Worm (Caenorhabditis elegans) whole organism, L2 larva: ENCODE measurements around the gene C01G6.3.

Source experiments
- C34F6.9 ChIP-seq: fragments of 150-350 bp; optimal IDR thresholded peaks from 2 replicates; lab custom pipeline; 2014; ENCODE audit warnings: missing biosample characterization, missing genetic modification characterization
- F13H6.1 ChIP-seq: sonication (generic microtip); optimal IDR thresholded peaks from 2 replicates; lab custom pipeline; 2016; ENCODE audit warnings: missing genetic modification characterization, missing compliant biosample characterization
- R02D3.7 ChIP-seq: fragments of 150-350 bp; optimal IDR thresholded peaks from 2 replicates; lab custom pipeline; 2014; ENCODE audit warnings: missing biosample characterization, missing genetic modification characterization
- ZK546.5 ChIP-seq: sonication (generic microtip); optimal IDR thresholded peaks from 2 replicates; lab custom pipeline; 2017; ENCODE audit warnings: missing biosample characterization, missing genetic modification characterization
- alr-1 ChIP-seq: fragments of 150-350 bp; optimal IDR thresholded peaks from 2 replicates; lab custom pipeline; 2014; ENCODE audit warnings: missing biosample characterization, missing genetic modification characterization
- aly-2 ChIP-seq: fragments of 150-350 bp; optimal IDR thresholded peaks from 2 replicates; lab custom pipeline; 2014; ENCODE audit warnings: missing biosample characterization, missing genetic modification characterization
- ama-1 ChIP-seq: fragments of 150-350 bp; optimal IDR thresholded peaks from 2 replicates; lab custom pipeline; 2018; ENCODE audit warnings: inconsistent platforms
- ceh-82 ChIP-seq: fragments of 150-350 bp; optimal IDR thresholded peaks from 2 replicates; lab custom pipeline; 2014; ENCODE audit warnings: missing biosample characterization, missing genetic modification characterization
- crh-2 ChIP-seq: sonication (generic microtip); optimal IDR thresholded peaks from 2 replicates; lab custom pipeline; 2017; ENCODE audit warnings: missing biosample characterization, missing genetic modification characterization
- egl-27 ChIP-seq: sonication (generic microtip); optimal IDR thresholded peaks from 3 replicates; lab custom pipeline; 2017; ENCODE audit warnings: missing biosample characterization, missing genetic modification reagents, missing genetic modification characterization
- elt-1 ChIP-seq: fragments of 150-350 bp; optimal IDR thresholded peaks from 2 replicates; lab custom pipeline; 2014; ENCODE audit warnings: missing biosample characterization, missing genetic modification characterization
- gmeb-1 ChIP-seq: fragments of 150-350 bp; optimal IDR thresholded peaks from 2 replicates; lab custom pipeline; 2014; ENCODE audit warnings: missing biosample characterization, missing genetic modification characterization
- lin-11 ChIP-seq: fragments of 150-350 bp; sonication (generic microtip); optimal IDR thresholded peaks from 2 replicates; lab custom pipeline; 2014; ENCODE audit warnings: missing biosample characterization, missing genetic modification characterization, inconsistent platforms, mixed read lengths
- lin-39 ChIP-seq: fragments of 150-350 bp; optimal IDR thresholded peaks from 2 replicates; lab custom pipeline; 2014; ENCODE audit warnings: missing biosample characterization, missing genetic modification reagents, missing genetic modification characterization
- lsy-2 ChIP-seq, 2 experiments: fragments of 150-350 bp in 1 of 2; sonication (generic microtip) in 1 of 2; optimal IDR thresholded peaks; 2 replicates each; lab custom pipeline; 2014 to 2017; ENCODE audit warnings: missing biosample characterization in 2 of 2, missing genetic modification characterization in 2 of 2
- mbf-1 ChIP-seq: sonication (generic microtip); optimal IDR thresholded peaks from 2 replicates; lab custom pipeline; 2017; ENCODE audit warnings: missing biosample characterization, missing genetic modification characterization
- nhr-10 ChIP-seq: sonication (generic microtip); optimal IDR thresholded peaks from 2 replicates; lab custom pipeline; 2017; ENCODE audit warnings: missing biosample characterization, missing genetic modification characterization
- nhr-11 ChIP-seq: fragments of 150-350 bp; optimal IDR thresholded peaks from 2 replicates; lab custom pipeline; 2014; ENCODE audit warnings: missing biosample characterization, missing genetic modification characterization
- nhr-129 ChIP-seq: fragments of 150-350 bp; optimal IDR thresholded peaks from 2 replicates; lab custom pipeline; 2014; ENCODE audit warnings: missing biosample characterization, missing genetic modification characterization
- nhr-21 ChIP-seq: fragments of 150-350 bp; optimal IDR thresholded peaks from 2 replicates; lab custom pipeline; 2014; ENCODE audit warnings: missing biosample characterization, missing genetic modification characterization
- nhr-23 ChIP-seq: fragments of 150-350 bp; optimal IDR thresholded peaks from 2 replicates; lab custom pipeline; 2014; ENCODE audit warnings: missing biosample characterization, missing genetic modification reagents, missing genetic modification characterization
- nhr-237 ChIP-seq: fragments of 150-350 bp; optimal IDR thresholded peaks from 2 replicates; lab custom pipeline; 2014; ENCODE audit warnings: missing biosample characterization, missing genetic modification characterization
- nhr-25 ChIP-seq: fragments of 150-350 bp; sonication (generic microtip); optimal IDR thresholded peaks from 3 replicates; lab custom pipeline; 2014; ENCODE audit warnings: missing biosample characterization, missing genetic modification characterization
- nhr-77 ChIP-seq: fragments of 150-350 bp; optimal IDR thresholded peaks from 2 replicates; lab custom pipeline; 2014; ENCODE audit warnings: missing biosample characterization, missing genetic modification characterization
- sem-4 ChIP-seq: fragments of 150-350 bp; optimal IDR thresholded peaks from 2 replicates; lab custom pipeline; 2014; ENCODE audit warnings: missing biosample characterization, missing genetic modification reagents, missing genetic modification characterization
- skn-1 ChIP-seq: sonication (generic microtip); optimal IDR thresholded peaks from 2 replicates; lab custom pipeline; 2017; ENCODE audit warnings: missing biosample characterization, missing genetic modification characterization
- sma-3 ChIP-seq: sonication (generic microtip); optimal IDR thresholded peaks from 2 replicates; lab custom pipeline; 2016; ENCODE audit warnings: missing genetic modification reagents, missing genetic modification characterization, missing compliant biosample characterization
- sma-9 ChIP-seq, 2 experiments: fragments of 150-350 bp in 1 of 2; sonication (generic microtip) in 1 of 2; optimal IDR thresholded peaks; 2 replicates each; lab custom pipeline; 2014 to 2016; ENCODE audit warnings: missing genetic modification characterization in 2 of 2, mild to moderate bottlenecking in 1 of 2, missing biosample characterization in 1 of 2, missing compliant biosample characterization in 1 of 2, missing genetic modification reagents in 1 of 2, moderate library complexity in 1 of 2
- snpc-4 ChIP-seq: fragments of 150-350 bp; optimal IDR thresholded peaks from 2 replicates; lab custom pipeline; 2014; ENCODE audit warnings: missing biosample characterization, missing genetic modification characterization
- unc-39 ChIP-seq: fragments of 150-350 bp; optimal IDR thresholded peaks from 2 replicates; lab custom pipeline; 2014; ENCODE audit warnings: missing biosample characterization, missing genetic modification characterization
- unc-55 ChIP-seq: fragments of 150-350 bp; sonication (generic microtip); optimal IDR thresholded peaks from 3 replicates; lab custom pipeline; 2014; ENCODE audit warnings: missing biosample characterization, missing genetic modification reagents, missing genetic modification characterization
- unc-62 ChIP-seq: fragments of 150-350 bp; optimal IDR thresholded peaks from 2 replicates; lab custom pipeline; 2014; ENCODE audit warnings: missing biosample characterization, missing genetic modification reagents, missing genetic modification characterization
- zag-1 ChIP-seq: fragments of 150-350 bp; optimal IDR thresholded peaks from 2 replicates; lab custom pipeline; 2014; ENCODE audit warnings: missing biosample characterization, missing genetic modification characterization
- ztf-1 ChIP-seq: fragments of 200-800 bp; sonication (Bioruptor generic); conservative IDR thresholded peaks from 2 replicates; pipeline ENCODE4 v1.3.6; 2022; ENCODE audit warnings: missing genetic modification characterization, missing compliant biosample characterization

Gene C01G6.3

DNA sequence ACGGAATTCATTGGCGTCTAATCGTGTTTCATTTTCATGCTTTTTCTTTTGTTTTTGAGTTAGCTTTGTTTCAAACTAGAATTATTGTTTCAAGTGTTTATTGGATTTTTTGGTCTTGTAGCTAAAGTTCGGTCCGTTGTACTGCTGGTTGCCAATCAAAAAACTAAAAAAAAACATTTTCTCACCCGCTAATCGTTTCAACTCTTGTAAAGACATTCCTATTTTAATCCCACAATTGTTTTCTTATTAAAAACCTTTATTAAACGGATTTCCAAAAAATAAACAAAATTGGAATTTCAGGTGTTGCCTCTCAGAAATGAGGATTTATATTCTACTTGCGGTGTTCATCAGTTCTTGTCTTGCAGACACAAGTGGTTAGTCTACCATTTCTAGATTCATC is 36.8 kb upstream of the C01G6.3 start, which contains the start of gene T26C5.2:
Gene T26C5.2, plus strand, starts transcription at position 301 of the 400 bp plus-strand sequence.
- no peak for TF ChIP-seq nhr-11 (tag; lab: Kevin White, UChicago)

DNA sequence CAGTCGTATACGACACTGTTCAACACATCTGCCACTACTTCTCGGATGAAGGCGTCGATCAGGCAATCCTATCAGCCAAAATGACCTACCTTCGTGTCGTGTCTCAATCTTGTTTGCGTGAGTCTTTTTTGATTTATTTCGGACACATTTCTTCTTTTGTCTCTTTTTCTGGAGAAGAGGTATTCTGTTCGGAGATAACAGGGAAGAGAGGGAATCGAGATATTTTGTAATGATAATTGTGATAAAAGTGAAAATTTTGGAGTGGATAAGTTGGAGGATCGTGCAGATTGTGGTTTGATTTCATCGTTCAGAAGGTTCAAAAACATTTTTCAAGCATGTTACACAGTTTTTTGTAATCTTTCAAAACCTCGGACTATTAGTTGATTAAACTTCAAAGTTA is 35.9 kb upstream of the C01G6.3 start:
- TF ChIP-seq nhr-23, result no peak
- TF ChIP-seq sma-9 (GFP tag; optimal IDR thresholded peaks at IDR 0.05; lab: Kevin White, UChicago), result no peak
- TF ChIP-seq sma-9 (tag; optimal IDR thresholded peaks at IDR 0.05; lab: Kevin White, UChicago), result no peak
- no peak for TF ChIP-seq ZK546.5 (tag; lab: Kevin White, UChicago)
- TF ChIP-seq C34F6.9, result no peak
- TF ChIP-seq ztf-1 (GFP tag; lab: Robert Waterston, UW), result no peak
- no peak for TF ChIP-seq sma-3 (GFP tag; lab: Kevin White, UChicago)
- no peak for TF ChIP-seq nhr-25 (tag; lab: Kevin White, UChicago)
- no peak for TF ChIP-seq alr-1
- TF ChIP-seq nhr-10, result no peak
- TF ChIP-seq, all 48 proteins: peak for 0

DNA sequence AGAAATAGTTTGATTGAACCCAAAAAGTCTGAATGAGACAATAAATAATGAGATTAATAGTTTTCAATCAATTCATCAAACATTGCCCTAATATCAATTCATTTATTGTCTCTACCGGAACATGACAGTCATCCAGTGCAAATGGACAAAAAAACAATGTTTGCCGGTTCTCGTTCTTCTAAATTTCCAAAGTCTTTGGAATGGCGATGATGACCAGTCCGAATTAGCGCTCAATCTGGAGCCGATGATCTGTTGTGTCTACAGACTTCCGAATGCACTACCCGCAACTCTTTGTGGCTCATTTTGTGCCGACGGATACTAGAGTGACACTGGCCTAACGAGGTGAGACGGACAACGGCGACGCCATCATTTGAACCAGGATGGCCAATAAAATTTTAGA is 33.4 kb upstream of the C01G6.3 start, which contains the start of gene T26C5.3:
Gene T26C5.3, plus strand, starts transcription at position 301 of the 400 bp plus-strand sequence.
- TF ChIP-seq lsy-2 (tag; optimal IDR thresholded peaks at IDR 0.05; lab: Kevin White, UChicago) (no peak), F13H6.1 (tag; lab: Kevin White, UChicago) (no peak), nhr-25 (tag; lab: Kevin White, UChicago) (no peak), nhr-21 (tag; lab: Kevin White, UChicago) (no peak), unc-39 (tag; lab: Kevin White, UChicago) (no peak), aly-2 (tag; lab: Kevin White, UChicago) (no peak), nhr-77 (tag; lab: Kevin White, UChicago) (no peak), ceh-82 (tag; lab: Kevin White, UChicago) (no peak)
- TF ChIP-seq, all 48 proteins: peak for 0

DNA sequence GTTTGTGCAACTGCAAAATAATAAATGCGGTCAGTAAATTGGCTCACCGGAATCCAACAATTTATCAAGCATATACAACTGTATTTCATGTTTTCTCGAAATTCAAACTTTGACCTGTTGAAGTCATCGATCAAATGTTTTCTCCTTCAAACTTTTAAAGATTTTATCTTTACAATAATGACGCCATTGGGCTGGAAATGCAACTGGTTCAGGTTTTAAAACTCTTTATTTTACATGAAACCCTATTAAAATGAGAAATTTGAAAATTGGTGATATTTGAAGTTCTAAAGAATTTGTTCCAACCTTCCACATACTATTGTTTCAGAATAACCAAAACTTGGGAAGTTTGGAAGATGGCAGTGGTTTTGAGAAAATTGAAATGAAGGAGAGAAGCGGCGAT is 32.7 kb upstream of the C01G6.3 start:
- TF ChIP-seq nhr-10 (no peak), F13H6.1 (tag; lab: Kevin White, UChicago) (no peak), unc-55 (GFP tag; lab: Kevin White, UChicago) (no peak), elt-1 (tag; lab: Kevin White, UChicago) (no peak), lin-39 (no peak), gmeb-1 (tag; lab: Kevin White, UChicago) (no peak), lin-11 (tag; lab: Kevin White, UChicago) (no peak), crh-2 (tag; lab: Kevin White, UChicago) (no peak), lsy-2 (tag; optimal IDR thresholded peaks at IDR 0.05; lab: Kevin White, UChicago) (no peak), skn-1 (tag; lab: Kevin White, UChicago) (no peak), aly-2 (tag; lab: Kevin White, UChicago) (no peak), sma-9 (GFP tag; optimal IDR thresholded peaks at IDR 0.05; lab: Kevin White, UChicago) (no peak), sma-9 (tag; optimal IDR thresholded peaks at IDR 0.05; lab: Kevin White, UChicago) (no peak), unc-39 (tag; lab: Kevin White, UChicago) (no peak), sem-4 (tag; lab: Kevin White, UChicago) (no peak), nhr-237 (tag; lab: Kevin White, UChicago) (no peak), C34F6.9 (no peak), R02D3.7 (no peak), nhr-77 (tag; lab: Kevin White, UChicago) (no peak), ztf-1 (GFP tag; lab: Robert Waterston, UW) (no peak), zag-1 (tag; lab: Kevin White, UChicago) (no peak)

DNA sequence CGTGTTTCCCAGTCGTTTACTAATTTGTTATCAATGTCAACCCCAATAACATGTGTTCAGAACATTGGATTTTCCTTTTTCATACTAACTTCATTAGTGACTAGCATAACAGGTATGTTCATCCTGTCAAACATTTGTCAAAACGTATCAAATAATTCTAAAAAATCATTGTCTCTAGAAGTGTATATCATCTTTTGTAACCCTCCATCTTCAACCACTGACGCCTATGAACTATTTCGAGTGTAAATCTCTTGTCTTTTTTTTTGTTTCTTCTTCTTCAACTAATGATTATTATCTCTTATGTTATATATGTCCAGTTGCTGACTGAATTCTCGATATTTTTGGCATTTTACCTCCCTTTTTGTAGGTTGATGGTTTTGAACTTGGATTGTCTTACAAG is 32.0 kb upstream of the C01G6.3 start:
- no peak for TF ChIP-seq R02D3.7
- no peak for TF ChIP-seq snpc-4 (tag; lab: Kevin White, UChicago)
- TF ChIP-seq skn-1 (tag; lab: Kevin White, UChicago), result no peak
- TF ChIP-seq nhr-77 (tag; lab: Kevin White, UChicago), result no peak
- TF ChIP-seq egl-27 (tag; lab: Kevin White, UChicago), result no peak
- no peak for TF ChIP-seq nhr-23
- TF ChIP-seq mbf-1 (tag; lab: Kevin White, UChicago), result no peak
- no peak for TF ChIP-seq C34F6.9
- no peak for TF ChIP-seq nhr-129 (tag; lab: Kevin White, UChicago)
- TF ChIP-seq lin-39, result no peak
- no peak for TF ChIP-seq sma-3 (GFP tag; lab: Kevin White, UChicago)
- no peak for TF ChIP-seq elt-1 (tag; lab: Kevin White, UChicago)
- TF ChIP-seq ama-1 (lab: Kevin White, UChicago), result no peak
- TF ChIP-seq nhr-10, result no peak
- TF ChIP-seq unc-62 (GFP tag; lab: Kevin White, UChicago), result no peak
- no peak for TF ChIP-seq ZK546.5 (tag; lab: Kevin White, UChicago)
- TF ChIP-seq aly-2 (tag; lab: Kevin White, UChicago), result no peak
- no peak for TF ChIP-seq crh-2 (tag; lab: Kevin White, UChicago)
